Fruit fly (Drosophila melanogaster) whole organism, adult: ENCODE measurements around the gene WDR79.

Experiments used
- CG11617 ChIP-seq: fragments of 200-800 bp; sonication (Bioruptor generic); optimal IDR thresholded peaks from 2 replicates; lab custom pipeline; 2017; ENCODE audit warnings: mild to moderate bottlenecking, missing biosample characterization, missing genetic modification reagents, missing genetic modification characterization
- CG12768 ChIP-seq: fragments of 200-800 bp; sonication (Bioruptor generic); optimal IDR thresholded peaks from 2 replicates; lab custom pipeline; 2017; ENCODE audit warnings: missing biosample characterization, missing genetic modification characterization, mild to moderate bottlenecking, moderate library complexity, missing genetic modification reagents
- CG14711 ChIP-seq: fragments of 200-800 bp; sonication (Bioruptor generic); optimal IDR thresholded peaks from 2 replicates; lab custom pipeline; 2018; ENCODE audit warnings: missing biosample characterization, mild to moderate bottlenecking, missing genetic modification characterization, moderate library complexity
- CG1620 ChIP-seq: fragments of 200-800 bp; sonication (Bioruptor generic); optimal IDR thresholded peaks from 2 replicates; lab custom pipeline; 2016; ENCODE audit warnings: missing biosample characterization, missing genetic modification characterization
- CG33017 ChIP-seq: fragments of 200-800 bp; sonication (Bioruptor generic); optimal IDR thresholded peaks from 2 replicates; lab custom pipeline; 2018; ENCODE audit warnings: missing biosample characterization, mild to moderate bottlenecking, missing genetic modification characterization, moderate library complexity
- CG5204 ChIP-seq: fragments of 200-800 bp; sonication (Bioruptor generic); optimal IDR thresholded peaks from 2 replicates; lab custom pipeline; 2016; ENCODE audit warnings: missing biosample characterization, missing genetic modification characterization
- CG7045 ChIP-seq: fragments of 200-800 bp; sonication (Bioruptor generic); optimal IDR thresholded peaks from 2 replicates; lab custom pipeline; 2017; ENCODE audit warnings: missing biosample characterization, mild to moderate bottlenecking, missing genetic modification characterization
- CG7101 ChIP-seq: fragments of 200-800 bp; sonication (Bioruptor generic); optimal IDR thresholded peaks from 2 replicates; lab custom pipeline; 2018; ENCODE audit warnings: missing biosample characterization, mild to moderate bottlenecking, missing genetic modification characterization, moderate library complexity
- Clk ChIP-seq: fragments of 200-800 bp; sonication (Bioruptor generic); optimal IDR thresholded peaks from 2 replicates; lab custom pipeline; 2017; ENCODE audit warnings: missing biosample characterization, missing genetic modification characterization
- Crg-1 ChIP-seq: fragments of 200-800 bp; sonication (Bioruptor generic); optimal IDR thresholded peaks from 2 replicates; lab custom pipeline; 2016; ENCODE audit warnings: missing biosample characterization, missing genetic modification characterization
- Hr96 ChIP-seq: fragments of 200-800 bp; sonication (Bioruptor generic); optimal IDR thresholded peaks from 2 replicates; lab custom pipeline; 2016; ENCODE audit warnings: missing biosample characterization, missing genetic modification characterization
- Mnt ChIP-seq: fragments of 200-800 bp; sonication (Bioruptor generic); optimal IDR thresholded peaks from 2 replicates; lab custom pipeline; 2016; ENCODE audit warnings: missing biosample characterization, mild to moderate bottlenecking, missing genetic modification characterization
- bab1 ChIP-seq: fragments of 200-800 bp; sonication (Bioruptor generic); optimal IDR thresholded peaks from 3 replicates; lab custom pipeline; 2019; ENCODE audit warnings: missing biosample characterization, mild to moderate bottlenecking, missing genetic modification characterization, moderate library complexity
- cic ChIP-seq: fragments of 200-800 bp; sonication (Bioruptor generic); optimal IDR thresholded peaks from 2 replicates; lab custom pipeline; 2017; ENCODE audit warnings: missing biosample characterization, mild to moderate bottlenecking, missing genetic modification characterization, moderate library complexity
- cnc ChIP-seq, 2 experiments: fragments of >200 bp; optimal IDR thresholded peaks; 2 replicates each; lab custom pipeline; 2017
- kay ChIP-seq: fragments of 200-800 bp; sonication (Bioruptor generic); peaks from one replicate; lab custom pipeline; 2016; ENCODE audit warnings: missing biosample characterization, missing genetic modification characterization, borderline replicate concordance
- ovo ChIP-seq: fragments of 200-800 bp; sonication (Bioruptor generic); optimal IDR thresholded peaks from 2 replicates; lab custom pipeline; 2016; ENCODE audit warnings: missing biosample characterization, missing genetic modification characterization
- pad ChIP-seq: fragments of 200-800 bp; sonication (Bioruptor generic); optimal IDR thresholded peaks from 3 replicates; lab custom pipeline; 2017; ENCODE audit warnings: missing biosample characterization, missing genetic modification characterization, mild to moderate bottlenecking, moderate library complexity, missing genetic modification reagents
- tj ChIP-seq: fragments of 200-800 bp; sonication (Bioruptor generic); optimal IDR thresholded peaks from 3 replicates; lab custom pipeline; 2017; ENCODE audit warnings: missing biosample characterization, mild to moderate bottlenecking, missing genetic modification characterization, moderate library complexity
- toe ChIP-seq: fragments of 200-800 bp; sonication (Bioruptor generic); optimal IDR thresholded peaks from 2 replicates; lab custom pipeline; 2016; ENCODE audit warnings: missing biosample characterization, missing genetic modification characterization

Gene WDR79

DNA sequence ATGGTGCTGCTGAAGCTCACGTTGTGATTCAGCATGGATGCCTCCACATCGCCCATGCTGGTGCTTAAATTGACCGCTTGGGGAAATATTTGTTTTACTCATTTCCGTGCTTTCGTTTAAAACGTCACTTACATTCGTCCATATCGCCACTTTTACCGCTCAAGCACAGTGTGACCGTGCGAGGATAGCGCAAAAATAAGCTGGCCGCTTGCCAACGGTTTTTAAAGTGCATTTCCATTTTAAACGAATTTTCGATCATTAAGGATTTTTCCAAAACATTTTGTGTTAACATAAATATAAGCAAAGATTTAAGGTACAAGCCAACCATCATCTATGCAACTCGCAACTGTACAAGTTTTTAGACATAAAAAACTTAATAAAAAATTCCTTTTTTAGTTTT lies at the start of gene WDR79:
Gene WDR79 (minus strand): TSS at position 298 of the 400 bp plus-strand sequence.
- TF ChIP-seq bab1 (no peak), CG12768 (GFP tag; lab: Kevin White, UChicago) (no peak), kay (GFP tag; lab: Kevin White, UChicago) (no peak), CG7045 (GFP tag; lab: Kevin White, UChicago) (no peak), CG1620 (GFP tag; lab: Kevin White, UChicago) (no peak), Clk (GFP tag; lab: Kevin White, UChicago) (no peak), tj (GFP tag; lab: Kevin White, UChicago) (no peak), Hr96 (no peak), CG11617 (no peak)

DNA sequence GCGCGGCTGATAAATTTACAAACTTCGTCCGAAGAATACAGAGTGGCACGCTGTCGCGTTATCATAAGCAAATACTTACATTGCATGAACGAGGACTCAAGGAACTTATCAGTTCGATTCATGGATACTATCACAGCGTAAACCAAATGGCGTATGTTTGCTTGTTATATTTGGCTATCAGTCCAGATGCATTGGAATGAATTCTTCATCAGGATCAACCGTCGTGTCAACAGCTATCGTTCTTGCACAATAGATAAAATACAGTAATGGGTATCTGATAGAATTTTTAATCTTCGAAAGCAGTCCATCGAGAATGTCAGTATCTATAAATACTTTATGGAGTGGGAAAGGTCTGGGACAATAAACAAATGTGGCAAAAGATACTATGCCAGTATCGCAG lies 49.6 kb upstream of the WDR79 start:
- no peak for TF ChIP-seq CG5204
- no peak for TF ChIP-seq CG33017
- no peak for TF ChIP-seq bab1
- TF ChIP-seq Crg-1 (GFP tag; lab: Kevin White, UChicago) = no peak
- no peak for TF ChIP-seq CG11617
- TF ChIP-seq CG7045 (GFP tag; lab: Kevin White, UChicago) = no peak
- no peak for TF ChIP-seq pad (GFP tag; lab: Kevin White, UChicago)
- TF ChIP-seq Hr96 = no peak
- no peak for TF ChIP-seq CG7101 (tag; lab: Kevin White, UChicago)
- TF ChIP-seq toe = no peak
- no peak for TF ChIP-seq cic (GFP tag; lab: Kevin White, UChicago)
- no peak for TF ChIP-seq kay (GFP tag; lab: Kevin White, UChicago)
- TF ChIP-seq Mnt (GFP tag; lab: Kevin White, UChicago) = no peak
- no peak for TF ChIP-seq tj (GFP tag; lab: Kevin White, UChicago)
- TF ChIP-seq CG12768 (GFP tag; lab: Kevin White, UChicago) = no peak
- TF ChIP-seq ovo (GFP tag; lab: Kevin White, UChicago) = no peak
- no peak for TF ChIP-seq CG14711
- no peak for TF ChIP-seq cnc (optimal IDR thresholded peaks at IDR 0.05; lab: Kevin White, UChicago)
- no peak for TF ChIP-seq Clk (GFP tag; lab: Kevin White, UChicago)
- TF ChIP-seq CG1620 (GFP tag; lab: Kevin White, UChicago) = no peak

DNA sequence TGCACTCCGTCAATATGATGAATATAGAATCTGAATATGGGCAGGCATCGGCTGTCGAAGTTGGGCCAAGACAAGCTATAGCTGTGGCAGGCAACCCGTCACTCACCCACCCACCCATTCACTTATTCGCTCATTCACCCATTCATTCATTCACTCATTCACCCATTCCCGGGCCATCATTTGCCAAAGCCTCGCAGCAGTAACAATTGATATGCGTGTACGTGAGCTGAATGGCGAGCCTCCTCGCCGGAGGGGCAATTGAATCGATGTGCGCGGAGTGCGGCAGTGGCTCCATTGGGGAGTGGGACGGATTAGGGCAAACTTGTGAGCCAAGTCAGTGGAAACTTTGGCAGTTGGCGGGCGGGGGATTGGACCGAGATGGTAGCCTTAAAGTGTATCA lies 48.8 kb upstream of the WDR79 start:
- TF ChIP-seq bab1 (no peak), pad (GFP tag; lab: Kevin White, UChicago) (no peak), CG7101 (tag; lab: Kevin White, UChicago) (no peak), CG33017 (no peak), Mnt (GFP tag; lab: Kevin White, UChicago) (no peak), CG5204 (no peak), CG1620 (GFP tag; lab: Kevin White, UChicago) (no peak), kay (GFP tag; lab: Kevin White, UChicago) (no peak), CG7045 (GFP tag; lab: Kevin White, UChicago) (no peak), Clk (GFP tag; lab: Kevin White, UChicago) (no peak), CG11617 (no peak), Hr96 (no peak), cnc (optimal IDR thresholded peaks at IDR 0.05; lab: Kevin White, UChicago) (no peak), cic (GFP tag; lab: Kevin White, UChicago) (no peak), CG14711 (no peak), toe (no peak), Crg-1 (GFP tag; lab: Kevin White, UChicago) (no peak), ovo (GFP tag; lab: Kevin White, UChicago) (no peak)

DNA sequence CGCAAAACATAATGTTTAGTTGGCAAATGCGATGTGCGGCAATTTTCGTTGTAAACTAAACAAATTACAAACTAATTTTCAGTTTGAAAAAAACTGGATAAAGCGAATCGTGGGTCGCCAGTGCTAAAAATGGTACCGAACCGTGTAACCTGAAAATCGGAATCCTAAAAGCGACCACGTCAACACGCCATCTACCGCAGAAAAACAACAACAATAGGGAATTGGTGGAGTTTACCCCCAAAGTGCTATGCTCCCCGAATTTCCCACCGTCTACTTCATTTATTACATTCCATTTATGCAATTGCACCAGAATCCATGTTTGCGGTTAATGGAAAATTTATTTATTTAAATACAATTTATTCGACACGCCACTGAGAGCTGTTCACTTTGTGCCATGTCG lies 45.4 kb upstream of the WDR79 start:
- TF ChIP-seq Hr96 = no peak
- no peak for TF ChIP-seq CG5204
- no peak for TF ChIP-seq tj (GFP tag; lab: Kevin White, UChicago)
- no peak for TF ChIP-seq cic (GFP tag; lab: Kevin White, UChicago)
- TF ChIP-seq CG7101 (tag; lab: Kevin White, UChicago) = no peak
- no peak for TF ChIP-seq Crg-1 (GFP tag; lab: Kevin White, UChicago)
- TF ChIP-seq cnc (optimal IDR thresholded peaks at IDR 0.05; lab: Kevin White, UChicago) = no peak
- no peak for TF ChIP-seq CG11617
- no peak for TF ChIP-seq ovo (GFP tag; lab: Kevin White, UChicago)
- no peak for TF ChIP-seq bab1
- TF ChIP-seq CG7045 (GFP tag; lab: Kevin White, UChicago) = no peak
- TF ChIP-seq Clk (GFP tag; lab: Kevin White, UChicago) = no peak
- no peak for TF ChIP-seq CG33017
- no peak for TF ChIP-seq Mnt (GFP tag; lab: Kevin White, UChicago)
- TF ChIP-seq toe = no peak
- TF ChIP-seq CG14711 = no peak
- TF ChIP-seq pad (GFP tag; lab: Kevin White, UChicago) = no peak
- TF ChIP-seq kay (GFP tag; lab: Kevin White, UChicago) = no peak

DNA sequence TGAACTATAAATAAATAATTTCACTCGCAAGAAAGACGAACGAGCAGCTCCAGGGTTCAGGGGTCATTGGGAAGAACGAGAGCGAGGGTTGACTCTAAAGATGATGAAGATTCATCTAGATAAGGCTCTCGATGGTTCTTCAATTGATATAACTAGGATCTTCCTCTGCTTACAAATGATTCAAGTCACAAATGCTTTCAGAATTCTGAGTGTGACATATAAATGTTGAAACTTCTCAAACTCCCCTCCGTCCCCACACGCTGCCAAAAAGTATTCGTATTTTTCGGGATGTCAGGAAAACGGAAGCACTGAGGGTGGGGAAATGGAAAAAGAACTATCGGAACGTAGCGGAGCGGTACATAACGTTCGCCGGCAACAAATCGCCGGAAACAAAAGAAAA lies 43.6 kb upstream of the WDR79 start:
- TF ChIP-seq CG1620 (GFP tag; lab: Kevin White, UChicago) (no peak), CG7045 (GFP tag; lab: Kevin White, UChicago) (no peak), bab1 (no peak), ovo (GFP tag; lab: Kevin White, UChicago) (no peak), CG5204 (no peak), CG11617 (no peak), CG7101 (tag; lab: Kevin White, UChicago) (no peak), kay (GFP tag; lab: Kevin White, UChicago) (no peak), pad (GFP tag; lab: Kevin White, UChicago) (no peak), tj (GFP tag; lab: Kevin White, UChicago) (no peak), cic (GFP tag; lab: Kevin White, UChicago) (no peak), Crg-1 (GFP tag; lab: Kevin White, UChicago) (no peak)

DNA sequence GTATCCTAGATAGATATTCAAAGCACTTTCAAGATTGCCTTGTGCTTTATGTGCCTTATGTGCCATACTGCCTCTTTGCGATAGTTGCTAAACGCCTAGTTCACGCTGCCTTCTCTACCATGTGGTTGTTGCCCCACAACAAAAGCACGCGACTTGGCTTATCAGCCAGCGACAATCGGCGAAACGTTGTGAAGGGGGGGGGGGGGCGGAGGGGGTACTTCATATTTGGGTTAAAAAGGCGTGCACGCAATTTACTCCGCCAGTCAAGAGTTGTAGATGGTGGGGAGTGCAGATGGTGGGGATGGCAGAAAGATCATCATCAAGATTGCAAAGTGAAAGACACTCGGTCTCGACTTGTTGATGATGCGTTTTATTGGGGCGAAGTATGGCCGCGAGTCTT lies 41.5 kb upstream of the WDR79 start:
- TF ChIP-seq toe (no peak), CG12768 (GFP tag; lab: Kevin White, UChicago) (no peak)
